Worm (Caenorhabditis elegans) whole organism, early embryonic: ENCODE data around the gene gldi-8.

Experiments
- B0310.2 ChIP-seq: sonication (generic microtip); optimal IDR thresholded peaks from 2 replicates; lab custom pipeline; 2016; ENCODE audit warnings: mild to moderate bottlenecking, missing genetic modification characterization, missing compliant biosample characterization
- ama-1 ChIP-seq: fragments of 150-350 bp; optimal IDR thresholded peaks from 2 replicates; lab custom pipeline; 2014
- ceh-13 ChIP-seq: fragments of 200-800 bp; sonication (Bioruptor generic); optimal IDR thresholded peaks from 2 replicates; lab custom pipeline; 2018; ENCODE audit warnings: mild to moderate bottlenecking, missing genetic modification characterization, missing compliant biosample characterization
- ets-7 ChIP-seq: sonication (generic microtip); optimal IDR thresholded peaks from 2 replicates; lab custom pipeline; 2016; ENCODE audit warnings: missing genotype, missing genetic modification characterization, missing compliant biosample characterization
- flt-1 ChIP-seq: fragments of 200-800 bp; sonication (Bioruptor generic); IDR thresholded peaks from 2 replicates; pipeline ENCODE4 v1.3.6; 2022; ENCODE audit warnings: missing genetic modification characterization, missing compliant biosample characterization
- hmg-4 ChIP-seq: fragments of 200-800 bp; sonication (Bioruptor generic); optimal IDR thresholded peaks from 2 replicates; lab custom pipeline; 2018; ENCODE audit warnings: mild to moderate bottlenecking, missing genetic modification characterization, missing compliant biosample characterization
- pes-1 ChIP-seq: fragments of 200-800 bp; sonication (Bioruptor generic); IDR thresholded peaks from 2 replicates; pipeline ENCODE4 v1.3.6; 2022; ENCODE audit warnings: missing genetic modification reagents, missing genetic modification characterization, missing compliant biosample characterization
- tbx-11 ChIP-seq: fragments of 200-800 bp; sonication (Bioruptor generic); IDR thresholded peaks from 2 replicates; pipeline ENCODE4 v1.3.6; 2022; ENCODE audit warnings: missing genetic modification characterization, missing compliant biosample characterization
- tbx-37 ChIP-seq: fragments of 200-800 bp; sonication (Bioruptor generic); conservative IDR thresholded peaks from 2 replicates; pipeline ENCODE4 v1.3.6; 2022; ENCODE audit warnings: missing genetic modification reagents, missing genetic modification characterization, missing compliant biosample characterization
- tra-4 ChIP-seq: sonication (generic microtip); optimal IDR thresholded peaks from 2 replicates; lab custom pipeline; 2017; ENCODE audit warnings: missing genetic modification characterization, missing compliant biosample characterization

ce11 chrIII:12642511-12643168, 43.1 kb upstream of the gldi-8 start:
- TF ChIP-seq ama-1 (lab: Kevin White, UChicago) (no peak), tra-4 (tag; lab: Kevin White, UChicago) (no peak), ceh-13 (GFP tag; lab: Kevin White, UChicago) (no peak), B0310.2 (tag; lab: Kevin White, UChicago) (no peak), tbx-11 (GFP tag; lab: Robert Waterston, UW) (no peak), hmg-4 (no peak), flt-1 (GFP tag; lab: Robert Waterston, UW) (no peak), ets-7 (tag; lab: Kevin White, UChicago) (no peak), pes-1 (no peak), tbx-37 (GFP tag; lab: Robert Waterston, UW) (no peak)
